Worm (Caenorhabditis elegans) whole organism, early embryonic: ENCODE data around the gene F10E9.12.

Experiments
- F13C5.2 ChIP-seq: sonication (generic microtip); optimal IDR thresholded peaks from 2 replicates; lab custom pipeline; 2017; ENCODE audit warnings: mild to moderate bottlenecking, missing genetic modification characterization, inconsistent platforms, missing compliant biosample characterization
- aly-1 ChIP-seq: sonication (generic microtip); optimal IDR thresholded peaks from 2 replicates; lab custom pipeline; 2016; ENCODE audit warnings: missing genetic modification characterization, missing compliant biosample characterization
- ama-1 ChIP-seq: fragments of 150-350 bp; optimal IDR thresholded peaks from 2 replicates; lab custom pipeline; 2014
- pes-1 ChIP-seq: fragments of 200-800 bp; sonication (Bioruptor generic); IDR thresholded peaks from 2 replicates; pipeline ENCODE4 v1.3.6; 2022; ENCODE audit warnings: missing genetic modification reagents, missing genetic modification characterization, missing compliant biosample characterization
- tbx-37 ChIP-seq: fragments of 200-800 bp; sonication (Bioruptor generic); conservative IDR thresholded peaks from 2 replicates; pipeline ENCODE4 v1.3.6; 2022; ENCODE audit warnings: missing genetic modification reagents, missing genetic modification characterization, missing compliant biosample characterization

DNA sequence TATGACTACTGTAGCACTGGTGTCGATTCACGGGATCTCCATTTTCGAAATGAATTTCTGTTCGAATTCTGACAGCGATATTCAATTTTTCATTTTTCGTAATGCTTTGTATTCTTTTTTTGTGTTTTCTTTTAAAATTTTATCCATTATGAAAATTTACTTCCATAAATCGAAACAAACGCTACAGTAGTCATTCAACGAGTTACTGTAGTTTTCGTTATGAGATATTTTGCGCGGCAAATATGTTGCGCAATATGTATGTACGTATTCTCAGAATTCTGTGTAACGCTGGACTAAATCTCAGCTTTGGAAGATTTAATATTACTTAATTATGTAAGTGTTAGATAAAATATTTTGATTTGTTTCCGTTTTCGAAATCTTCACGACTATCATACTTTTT is 44.8 kb downstream of the F10E9.12 start:
- no peak for TF ChIP-seq F13C5.2 (tag; lab: Kevin White, UChicago)
- no peak for TF ChIP-seq aly-1
- no peak for TF ChIP-seq ama-1
- no peak for TF ChIP-seq tbx-37 (GFP tag; lab: Robert Waterston, UW)
- TF ChIP-seq pes-1, result no peak
